Fruit fly (Drosophila melanogaster): ENCODE measurements around the gene ND-B14.5A.

Gene ND-B14.5A

DNA sequence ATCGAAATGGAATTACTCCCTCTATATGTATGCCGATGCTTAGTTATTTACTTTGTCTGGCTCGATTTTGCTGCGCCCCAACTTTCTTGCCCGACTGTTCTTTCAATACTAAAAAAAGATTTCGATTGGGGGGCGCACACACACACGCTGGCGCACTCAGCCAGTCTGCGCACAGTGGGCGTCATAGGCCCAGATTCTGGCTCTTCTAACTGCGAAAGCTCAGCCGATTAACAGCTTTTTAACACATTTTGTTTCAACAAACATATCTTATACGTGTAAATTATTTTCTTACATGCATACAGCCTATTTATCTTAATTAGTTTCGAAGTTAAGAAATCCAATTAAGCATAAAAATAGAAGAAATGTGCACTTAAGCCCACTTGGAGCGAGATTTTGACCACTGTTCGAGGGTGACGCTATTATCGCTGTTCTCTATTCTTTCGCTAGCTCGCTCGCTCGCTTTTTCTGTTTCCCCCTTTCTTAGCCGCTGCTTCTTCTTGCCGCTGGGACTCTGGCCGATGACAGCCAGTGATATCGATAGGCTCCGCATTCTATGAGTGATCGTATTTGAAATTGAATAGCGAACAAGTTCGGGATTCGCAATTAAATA, 50.0 kb downstream of the ND-B14.5A start, which contains the start of gene Vinc (continued):
- peak; percentile 68; the same call in 1 of the 2 replicates for TF ChIP-seq cas (GFP tag; IDR thresholded peaks at IDR 0.05)
- TF ChIP-seq CG11456 (GFP tag; IDR thresholded peaks at IDR 0.05), result peak; percentile 87
- TF ChIP-seq cato (GFP tag; optimal IDR thresholded peaks at IDR 0.05; ENCODE audit: borderline replicate concordance), result peak; percentile 24
- TF ChIP-seq NC2β (GFP tag; optimal IDR thresholded peaks at IDR 0.05), result peak; percentile 29
- peak; percentile 56 for TF ChIP-seq CG17912 (GFP tag; optimal IDR thresholded peaks at IDR 0.05)
- TF ChIP-seq Bgb (GFP tag; IDR thresholded peaks at IDR 0.05; ENCODE audit: partially characterized antibody), result peak; percentile 43
- peak; percentile 86 for TF ChIP-seq Hmr (GFP tag; optimal IDR thresholded peaks at IDR 0.05)
- TF ChIP-seq C15 (GFP tag; IDR thresholded peaks at IDR 0.05), result 0 out of 3 replicates have a peak, but pooled peaks have one; percentile 30
- TF ChIP-seq Rfx (GFP tag; IDR thresholded peaks at IDR 0.05), result peak; percentile 94
- peak; percentile 88 for TF ChIP-seq tgo (GFP tag; IDR thresholded peaks at IDR 0.05)
- no peak for TF ChIP-seq CG3726 (GFP tag; IDR thresholded peaks at IDR 0.05)
- TF ChIP-seq sc (optimal IDR thresholded peaks at IDR 0.05), result no peak
- TF ChIP-seq sc (GFP tag; optimal IDR thresholded peaks at IDR 0.05), result peak; percentile 59
- no peak for TF ChIP-seq grn (GFP tag; optimal IDR thresholded peaks at IDR 0.05)
- peak; percentile 55 for TF ChIP-seq CG11723 (GFP tag; optimal IDR thresholded peaks at IDR 0.05)
- peak; percentile 82 for TF ChIP-seq CG11247 (GFP tag; IDR thresholded peaks at IDR 0.05)
- peak; percentile 90 for TF ChIP-seq HHEX (GFP tag; optimal IDR thresholded peaks at IDR 0.05)
- peak; percentile 90 for TF ChIP-seq ind (GFP tag; optimal IDR thresholded peaks at IDR 0.05)
- TF ChIP-seq fd64A (GFP tag; optimal IDR thresholded peaks at IDR 0.05), result peak; percentile 69
- peak; percentile 62 for TF ChIP-seq CG10959 (GFP tag; IDR thresholded peaks at IDR 0.05)
- peak; percentile 39; the same call in 1 of the 2 replicates for TF ChIP-seq ro (GFP tag; IDR thresholded peaks at IDR 0.05)
- peak; percentile 50 for TF ChIP-seq Ravus (GFP tag; IDR thresholded peaks at IDR 0.05)
- TF ChIP-seq CG16813 (GFP tag; IDR thresholded peaks at IDR 0.05; ENCODE audit: partially characterized antibody), result peak; percentile 49; the same call in 2 of the 3 replicates
- peak; percentile 43; the same call in 1 of the 3 replicates for TF ChIP-seq knrl (GFP tag; IDR thresholded peaks at IDR 0.05; ENCODE audit: partially characterized antibody)
- no peak for TF ChIP-seq CG10431 (GFP tag; optimal IDR thresholded peaks at IDR 0.05)
- peak; percentile 77 for TF ChIP-seq CG4820 (GFP tag; optimal IDR thresholded peaks at IDR 0.05)
- TF ChIP-seq CG13624 (GFP tag; optimal IDR thresholded peaks at IDR 0.05), result peak; percentile 91
- TF ChIP-seq CG4424 (GFP tag; optimal IDR thresholded peaks at IDR 0.05), result peak; percentile 89
- no peak for TF ChIP-seq ac (GFP tag; optimal IDR thresholded peaks at IDR 0.05)
- peak; percentile 82 for TF ChIP-seq CG10274 (GFP tag; optimal IDR thresholded peaks at IDR 0.05)
- no peak for TF ChIP-seq hb (GFP tag; IDR thresholded peaks at IDR 0.05; ENCODE audit: partially characterized antibody)
- no peak for TF ChIP-seq D (optimal IDR thresholded peaks at IDR 0.05)
- TF ChIP-seq D (GFP tag; optimal IDR thresholded peaks at IDR 0.05), result peak; percentile 82
- TF ChIP-seq CG18262 (tag; optimal IDR thresholded peaks at IDR 0.05), result peak; percentile 85
- peak; percentile 54 for TF ChIP-seq CG10366 (GFP tag; IDR thresholded peaks at IDR 0.05)
- peak; percentile 71; the same call in 1 of the 2 replicates for TF ChIP-seq klu (GFP tag; IDR thresholded peaks at IDR 0.05)
- TF ChIP-seq Trl (optimal IDR thresholded peaks at IDR 0.05), result peak in 1 of 2 experiments; percentile 49
- TF ChIP-seq Trl (GFP tag; optimal IDR thresholded peaks at IDR 0.05), result peak; percentile 93
- peak; percentile 82 for TF ChIP-seq CG12659 (GFP tag; optimal IDR thresholded peaks at IDR 0.05)
- peak; percentile 85 for TF ChIP-seq tin (GFP tag; optimal IDR thresholded peaks at IDR 0.05)
- TF ChIP-seq CG15479 (GFP tag; optimal IDR thresholded peaks at IDR 0.05), result no peak
- peak; percentile 60 for TF ChIP-seq gcm2 (GFP tag; optimal IDR thresholded peaks at IDR 0.05)
- peak; percentile 61 for TF ChIP-seq zen (tag; optimal IDR thresholded peaks at IDR 0.05)
- TF ChIP-seq YL-1 (GFP tag; optimal IDR thresholded peaks at IDR 0.05), result peak; percentile 11
- peak; percentile 83 for TF ChIP-seq shn (GFP tag; optimal IDR thresholded peaks at IDR 0.05)
- TF ChIP-seq gsb (GFP tag; IDR thresholded peaks at IDR 0.05), result peak; percentile 78
- peak; percentile 79 for TF ChIP-seq CG7372 (GFP tag; IDR thresholded peaks at IDR 0.05)
- peak; percentile 74 for TF ChIP-seq Spps (tag; optimal IDR thresholded peaks at IDR 0.05)
- TF ChIP-seq CG16779 (GFP tag; IDR thresholded peaks at IDR 0.05), result no peak
- TF ChIP-seq CG1832 (GFP tag; optimal IDR thresholded peaks at IDR 0.05), result no peak
- peak; percentile 75 for TF ChIP-seq CrebB (tag; optimal IDR thresholded peaks at IDR 0.05)
